Fruit fly (Drosophila melanogaster): ENCODE measurements around the gene bigmax.

DNA sequence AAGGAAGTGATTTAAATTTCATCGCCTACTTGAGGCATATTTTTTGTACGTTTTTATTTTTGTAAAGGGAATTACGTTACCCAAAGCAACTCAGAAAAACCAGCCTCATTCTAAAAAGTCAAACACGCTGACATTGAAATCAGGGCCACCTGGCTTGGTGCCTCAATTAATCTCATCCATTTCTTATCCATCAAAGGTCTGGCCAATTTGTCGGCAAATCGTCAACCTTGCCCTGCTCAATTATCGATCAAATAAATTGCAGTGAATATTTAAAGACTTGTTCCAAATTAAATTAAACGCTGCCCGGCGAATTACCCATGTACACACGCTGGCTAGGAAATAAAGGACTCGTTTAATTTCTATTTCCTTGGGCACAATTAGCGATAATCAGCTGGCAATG lies 42.5 kb upstream of the bigmax start, which contains the start of gene CG3330:
- TF ChIP-seq CG16779 (GFP tag; IDR thresholded peaks at IDR 0.05) (no peak), Sin3A (optimal IDR thresholded peaks at IDR 0.05) (no peak), CG30020 (tag; optimal IDR thresholded peaks at IDR 0.05) (no peak), tin (GFP tag; optimal IDR thresholded peaks at IDR 0.05) (no peak)

Measured in whole organism, embryonic.